Worm (Caenorhabditis elegans): ENCODE data around the gene K02E11.4.

DNA sequence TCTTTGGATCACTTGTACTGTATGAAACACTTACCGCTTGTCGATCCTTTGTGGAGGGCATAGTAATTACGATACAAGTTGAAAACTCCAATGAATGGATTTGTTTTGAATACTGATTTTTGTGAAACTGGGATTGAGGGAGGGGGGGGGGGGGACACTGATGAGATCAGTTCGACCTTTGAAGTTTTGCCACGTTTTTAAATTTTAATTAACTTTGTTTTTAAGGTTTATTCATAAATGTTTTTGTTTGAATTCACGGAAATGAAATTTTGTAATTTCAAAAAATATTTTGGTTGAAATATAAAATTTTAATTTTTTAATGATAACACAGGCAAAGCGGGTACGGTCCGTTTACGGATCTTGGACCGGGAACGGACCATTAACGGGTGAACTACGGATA is 12.0 kb downstream of the K02E11.4 start, which contains the start of gene ent-3:
- TF ChIP-seq ceh-82 (tag; optimal IDR thresholded peaks at IDR 0.05) = no peak
- TF ChIP-seq ama-1 (optimal IDR thresholded peaks at IDR 0.05) = no peak
- TF ChIP-seq nhr-11 (tag; optimal IDR thresholded peaks at IDR 0.05) = no peak
